Fruit fly (Drosophila melanogaster) whole organism, embryonic: Measurements from ENCODE around the gene Trl.

ENCODE experiments used
- ATbp ChIP-seq: fragments of 200-800 bp; sonication (Bioruptor generic); optimal IDR thresholded peaks from 2 replicates; lab custom pipeline; 2017; ENCODE audit warnings: missing biosample characterization, mild to moderate bottlenecking, missing genetic modification characterization, missing genetic modification reagents
- BEAF-32 ChIP-seq: fragments of 200-800 bp; sonication (Bioruptor generic); optimal IDR thresholded peaks from 3 replicates; lab custom pipeline; 2017; ENCODE audit warnings: missing biosample characterization, missing genetic modification characterization, mild to moderate bottlenecking, moderate library complexity, missing genetic modification reagents
- CG11398 ChIP-seq: fragments of 200-800 bp; sonication (Bioruptor generic); optimal IDR thresholded peaks from 2 replicates; lab custom pipeline; 2016; ENCODE audit warnings: missing biosample characterization, missing genetic modification characterization
- CG11695 ChIP-seq: fragments of 200-800 bp; sonication (Bioruptor generic); IDR thresholded peaks from 3 replicates; pipeline ENCODE4 v1.3.6; 2022; ENCODE audit warnings: missing biosample characterization, missing genetic modification characterization
- CG12071 ChIP-seq: fragments of 200-800 bp; sonication (Bioruptor generic); optimal IDR thresholded peaks from 3 replicates; lab custom pipeline; 2018; ENCODE audit warnings: missing biosample characterization, mild to moderate bottlenecking, missing genetic modification characterization
- CG13894 ChIP-seq: fragments of 200-800 bp; sonication (Bioruptor generic); optimal IDR thresholded peaks from 3 replicates; lab custom pipeline; 2018; ENCODE audit warnings: missing biosample characterization, mild to moderate bottlenecking, missing genetic modification characterization, moderate library complexity
- CG15269 ChIP-seq: fragments of 200-800 bp; sonication (Bioruptor generic); optimal IDR thresholded peaks from 2 replicates; lab custom pipeline; 2018; ENCODE audit warnings: missing biosample characterization, mild to moderate bottlenecking, missing genetic modification characterization, moderate library complexity
- CG16813 ChIP-seq: fragments of 200-800 bp; sonication (Bioruptor generic); IDR thresholded peaks from 3 replicates; pipeline ENCODE4 v1.3.6; 2022; ENCODE audit warnings: missing biosample characterization, missing genetic modification characterization; ENCODE audit not compliant: partially characterized antibody
- CG17385 ChIP-seq: fragments of 200-800 bp; sonication (Bioruptor generic); optimal IDR thresholded peaks from 3 replicates; lab custom pipeline; 2018; ENCODE audit warnings: missing biosample characterization, mild to moderate bottlenecking, missing genetic modification characterization
- CG18011 ChIP-seq: fragments of 200-800 bp; sonication (Bioruptor generic); optimal IDR thresholded peaks from 2 replicates; lab custom pipeline; 2017; ENCODE audit warnings: missing biosample characterization, missing genetic modification characterization, mild to moderate bottlenecking, moderate library complexity, missing genotype
- CG30431 ChIP-seq: fragments of 200-800 bp; sonication (Bioruptor generic); optimal IDR thresholded peaks from 2 replicates; lab custom pipeline; 2017; ENCODE audit warnings: missing biosample characterization, missing genetic modification characterization
- CG3281 ChIP-seq: fragments of 200-800 bp; sonication (Bioruptor generic); optimal IDR thresholded peaks from 3 replicates; lab custom pipeline; 2017; ENCODE audit warnings: missing biosample characterization, mild to moderate bottlenecking, missing genetic modification characterization
- CG3407 ChIP-seq: fragments of 200-800 bp; sonication (Bioruptor generic); optimal IDR thresholded peaks from 2 replicates; lab custom pipeline; 2018; ENCODE audit warnings: missing biosample characterization, mild to moderate bottlenecking, missing genetic modification characterization
- CG3995 ChIP-seq: fragments of 200-800 bp; sonication (Bioruptor generic); optimal IDR thresholded peaks from 3 replicates; lab custom pipeline; 2016; ENCODE audit warnings: missing biosample characterization, missing genetic modification characterization
- CG4328 ChIP-seq: fragments of 200-800 bp; sonication (Bioruptor generic); optimal IDR thresholded peaks from 3 replicates; lab custom pipeline; 2017; ENCODE audit warnings: missing biosample characterization, missing genetic modification reagents, missing genetic modification characterization
- CG7928 ChIP-seq: fragments of 200-800 bp; sonication (Bioruptor generic); optimal IDR thresholded peaks from 2 replicates; lab custom pipeline; 2017; ENCODE audit warnings: missing biosample characterization, mild to moderate bottlenecking, missing genetic modification characterization
- CG9932 ChIP-seq: fragments of 200-800 bp; sonication (Bioruptor generic); IDR thresholded peaks from 2 replicates; pipeline ENCODE4 v1.3.6; 2022; ENCODE audit warnings: missing biosample characterization, missing genetic modification characterization
- Fer2 ChIP-seq: fragments of 200-800 bp; sonication (Bioruptor generic); optimal IDR thresholded peaks from 2 replicates; lab custom pipeline; 2018; ENCODE audit warnings: missing biosample characterization, mild to moderate bottlenecking, missing genetic modification characterization, moderate library complexity
- HLH54F ChIP-seq: fragments of 200-800 bp; sonication (Bioruptor generic); optimal IDR thresholded peaks from 3 replicates; lab custom pipeline; 2016; ENCODE audit warnings: missing biosample characterization, missing genetic modification characterization
- Hr3 ChIP-seq: fragments of 200-800 bp; sonication (Bioruptor generic); optimal IDR thresholded peaks from 3 replicates; lab custom pipeline; 2016; ENCODE audit warnings: missing biosample characterization, missing genetic modification characterization
- Hr51 ChIP-seq, 2 experiments: fragments of 200-800 bp; sonication (Bioruptor generic); optimal IDR thresholded peaks; 2 replicates in 1 of 2; 3 replicates in 1 of 2; lab custom pipeline; 2016 to 2018; ENCODE audit warnings: missing biosample characterization in 2 of 2, missing genetic modification characterization in 2 of 2, mild to moderate bottlenecking in 1 of 2, moderate library complexity in 1 of 2
- Lim3 ChIP-seq: fragments of 200-800 bp; sonication (Bioruptor generic); IDR thresholded peaks from 2 replicates; pipeline ENCODE4 v1.3.6; 2022; ENCODE audit warnings: missing biosample characterization, missing genetic modification characterization
- Lpt ChIP-seq: fragments of >200 bp; optimal IDR thresholded peaks from 2 replicates; lab custom pipeline; 2018; ENCODE audit warnings: missing biosample characterization, missing genetic modification characterization
- Nf-YC ChIP-seq: fragments of 200-800 bp; optimal IDR thresholded peaks from 3 replicates; lab custom pipeline; 2019; ENCODE audit warnings: missing biosample characterization, mild to moderate bottlenecking, missing genetic modification characterization, moderate library complexity
- Oaz ChIP-seq: fragments of 200-800 bp; sonication (Bioruptor generic); IDR thresholded peaks from 2 replicates; pipeline ENCODE4 v1.3.6; 2022; ENCODE audit warnings: missing biosample characterization, missing genetic modification characterization
- Scr ChIP-seq: fragments of 200-800 bp; sonication (Bioruptor generic); IDR thresholded peaks from 2 replicates; pipeline ENCODE4 v1.3.6; 2022; ENCODE audit warnings: missing biosample characterization, missing genetic modification characterization; ENCODE audit not compliant: partially characterized antibody
- Sry-β ChIP-seq: fragments of 200-800 bp; sonication (Bioruptor generic); optimal IDR thresholded peaks from 2 replicates; lab custom pipeline; 2018; ENCODE audit warnings: missing biosample characterization, mild to moderate bottlenecking, missing genetic modification characterization, moderate library complexity
- abd-A ChIP-seq: fragments of 200-800 bp; sonication (Bioruptor generic); optimal IDR thresholded peaks from 3 replicates; lab custom pipeline; 2019; ENCODE audit warnings: missing biosample characterization, mild to moderate bottlenecking, missing genetic modification characterization, moderate library complexity
- aop ChIP-seq: fragments of 200-800 bp; sonication (Bioruptor generic); IDR thresholded peaks from 2 replicates; pipeline ENCODE4 v1.3.6; 2022; ENCODE audit warnings: missing biosample characterization, missing genetic modification characterization
- az2 ChIP-seq: fragments of 200-800 bp; sonication (Bioruptor generic); optimal IDR thresholded peaks from 3 replicates; lab custom pipeline; 2016; ENCODE audit warnings: missing biosample characterization, missing genetic modification characterization
- bcd ChIP-seq: fragments of 200-800 bp; sonication (Bioruptor generic); optimal IDR thresholded peaks from 2 replicates; lab custom pipeline; 2017; ENCODE audit warnings: missing biosample characterization, mild to moderate bottlenecking, missing genetic modification characterization
- cg ChIP-seq: fragments of 200-800 bp; sonication (Bioruptor generic); optimal IDR thresholded peaks from 3 replicates; lab custom pipeline; 2019; ENCODE audit warnings: missing biosample characterization, mild to moderate bottlenecking, missing genetic modification characterization, moderate library complexity
- chm ChIP-seq: fragments of 200-800 bp; sonication (Bioruptor generic); IDR thresholded peaks from 2 replicates; pipeline ENCODE4 v1.3.6; 2022; ENCODE audit warnings: missing biosample characterization, missing genetic modification characterization
- ci ChIP-seq: fragments of 200-800 bp; sonication (Bioruptor generic); IDR thresholded peaks from 3 replicates; pipeline ENCODE4 v1.3.6; 2022; ENCODE audit warnings: missing biosample characterization, missing genetic modification characterization
- danr ChIP-seq: fragments of 200-800 bp; sonication (Bioruptor generic); IDR thresholded peaks from 2 replicates; pipeline ENCODE4 v1.3.6; 2022; ENCODE audit warnings: missing biosample characterization, missing genetic modification characterization
- gfzf ChIP-seq: fragments of 200-800 bp; sonication (Bioruptor generic); optimal IDR thresholded peaks from 2 replicates; lab custom pipeline; 2016; ENCODE audit warnings: missing biosample characterization, mild to moderate bottlenecking, missing genetic modification characterization, moderate library complexity
- hb ChIP-seq: fragments of 200-800 bp; sonication (Bioruptor generic); IDR thresholded peaks from 3 replicates; pipeline ENCODE4 v1.3.6; 2022; ENCODE audit warnings: missing biosample characterization, missing genetic modification characterization; ENCODE audit not compliant: partially characterized antibody
- jing ChIP-seq: fragments of 200-800 bp; sonication (Bioruptor generic); optimal IDR thresholded peaks from 2 replicates; lab custom pipeline; 2018; ENCODE audit warnings: missing biosample characterization, mild to moderate bottlenecking, missing genetic modification characterization
- nmo ChIP-seq: fragments of 200-800 bp; sonication (Bioruptor generic); optimal IDR thresholded peaks from 2 replicates; lab custom pipeline; 2018; ENCODE audit warnings: missing biosample characterization, mild to moderate bottlenecking, missing genetic modification characterization, moderate library complexity
- oc ChIP-seq: fragments of 200-800 bp; sonication (Bioruptor generic); optimal IDR thresholded peaks from 2 replicates; lab custom pipeline; 2018; ENCODE audit warnings: missing biosample characterization, mild to moderate bottlenecking, missing genetic modification characterization, moderate library complexity
- prd ChIP-seq, 3 experiments: fragments of >200 bp in 2 of 3; fragments of 200-800 bp in 1 of 3; sonication (Bioruptor generic) in 1 of 3; optimal IDR thresholded peaks in 2 of 3; IDR thresholded peaks in 1 of 3; 2 replicates in 2 of 3; 3 replicates in 1 of 3; pipeline versions ENCODE4 v1.3.6 to Lab custom; 2017 to 2022; ENCODE audit warnings: missing biosample characterization in 1 of 3, missing genetic modification characterization in 1 of 3
- run ChIP-seq: fragments of 200-800 bp; sonication (Bioruptor generic); optimal IDR thresholded peaks from 3 replicates; lab custom pipeline; 2018; ENCODE audit warnings: missing biosample characterization, mild to moderate bottlenecking, missing genetic modification characterization
- tin ChIP-seq: fragments of 200-800 bp; sonication (Bioruptor generic); optimal IDR thresholded peaks from 3 replicates; lab custom pipeline; 2016; ENCODE audit warnings: missing biosample characterization, missing genetic modification characterization
- trh ChIP-seq: fragments of 200-800 bp; sonication (Bioruptor generic); optimal IDR thresholded peaks from 2 replicates; lab custom pipeline; 2016; ENCODE audit warnings: missing biosample characterization, missing genetic modification characterization
- tx ChIP-seq: fragments of 200-800 bp; sonication (Bioruptor generic); optimal IDR thresholded peaks from 2 replicates; lab custom pipeline; 2016; ENCODE audit warnings: missing biosample characterization, missing genetic modification characterization
- wdn ChIP-seq: fragments of 200-800 bp; sonication (Bioruptor generic); IDR thresholded peaks from 2 replicates; pipeline ENCODE4 v1.3.6; 2022; ENCODE audit warnings: missing biosample characterization, missing genetic modification characterization
- z ChIP-seq: fragments of 200-800 bp; sonication (Bioruptor generic); IDR thresholded peaks from 3 replicates; pipeline ENCODE4 v1.3.6; 2022; ENCODE audit warnings: missing biosample characterization, missing genetic modification characterization

The Trl gene

DNA sequence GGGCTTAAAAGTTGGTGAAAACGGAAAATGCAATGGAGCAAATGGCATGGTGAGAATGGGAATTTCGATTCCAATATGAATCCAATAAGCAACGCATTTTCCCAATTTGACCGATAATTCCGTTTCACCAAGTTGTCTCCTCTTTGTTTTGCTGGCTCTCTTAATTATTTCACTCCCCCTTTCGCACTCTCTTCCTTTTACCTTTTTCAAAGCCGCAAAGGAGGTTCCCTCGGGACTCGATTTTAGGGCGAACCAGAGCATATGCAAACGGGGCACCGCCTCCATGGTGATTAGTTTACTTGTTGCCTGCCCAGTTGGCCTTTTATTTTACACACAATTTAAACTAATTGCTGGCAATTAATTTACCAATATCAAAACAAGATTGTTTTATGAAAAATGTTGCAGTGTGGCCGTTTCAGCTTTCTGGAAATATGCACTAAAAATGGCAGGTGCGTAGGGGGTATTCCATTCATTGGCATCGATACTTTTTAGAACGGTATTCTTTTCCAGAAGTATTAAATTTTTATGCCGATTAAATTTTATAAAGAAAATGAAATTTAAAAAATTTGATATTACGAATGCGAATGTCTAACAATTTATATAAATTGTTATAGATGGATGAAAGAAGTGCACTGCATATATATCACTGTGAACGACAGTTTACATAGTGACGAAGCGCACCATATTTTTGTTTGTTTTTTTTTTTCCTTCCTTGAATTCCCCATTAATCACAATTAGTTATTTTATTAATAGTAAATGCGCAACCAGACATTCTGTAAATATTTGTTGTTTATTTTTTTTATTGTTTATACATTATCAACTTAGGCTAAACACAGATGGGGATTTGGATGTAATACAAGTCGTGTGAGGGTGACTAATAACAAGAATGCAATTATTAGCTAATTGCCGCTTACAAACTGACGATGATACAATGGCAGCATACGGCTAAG lies 15.1 kb upstream of the Trl start, which contains the start of gene mop (continued):
- no peak for TF ChIP-seq HLH54F
- peak; percentile 79 for TF ChIP-seq gfzf (GFP tag; lab: Kevin White, UChicago)
- TF ChIP-seq BEAF-32: peak; percentile 62
- peak; percentile 33 for TF ChIP-seq Hr3 (GFP tag; lab: Kevin White, UChicago)
- peak; percentile 72; the same call in 1 of the 2 replicates for TF ChIP-seq chm (GFP tag; lab: Robert Waterston, UW)
- TF ChIP-seq wdn (GFP tag; lab: Robert Waterston, UW): peak; percentile 53; the same call in 1 of the 2 replicates
- no peak for TF ChIP-seq CG15269
- no peak for TF ChIP-seq Hr51 (GFP tag; optimal IDR thresholded peaks at IDR 0.05; lab: Kevin White, UChicago)
- TF ChIP-seq tin (GFP tag; lab: Kevin White, UChicago): peak; percentile 45
- TF ChIP-seq trh (GFP tag; lab: Kevin White, UChicago): no peak
- TF ChIP-seq CG30431 (GFP tag; lab: Kevin White, UChicago): no peak
- no peak for TF ChIP-seq abd-A (tag; lab: Kevin White, UChicago)
- no peak for TF ChIP-seq z
- TF ChIP-seq aop (GFP tag; lab: Robert Waterston, UW): no peak
- no peak for TF ChIP-seq Lpt
- no peak for TF ChIP-seq oc (tag; lab: Kevin White, UChicago)
- no peak for TF ChIP-seq CG12071 (GFP tag; lab: Kevin White, UChicago)
- TF ChIP-seq ci (GFP tag; lab: Robert Waterston, UW): peak; percentile 56; the same call in 1 of the 3 replicates
- TF ChIP-seq CG11695: 0 out of 3 replicates have a peak, but pooled peaks have one; percentile 8
- TF ChIP-seq az2 (GFP tag; lab: Kevin White, UChicago): peak; percentile 32
- no peak for TF ChIP-seq prd (optimal IDR thresholded peaks at IDR 0.05; lab: Kevin White, UChicago)
- peak; percentile 73 for TF ChIP-seq prd (GFP tag; IDR thresholded peaks at IDR 0.05; lab: Robert Waterston, UW)
- TF ChIP-seq CG13894 (tag; lab: Kevin White, UChicago): no peak
- no peak for TF ChIP-seq CG17385 (GFP tag; lab: Kevin White, UChicago)
- no peak for TF ChIP-seq jing (GFP tag; lab: Kevin White, UChicago)
- peak; percentile 39; the same call in 1 of the 3 replicates for TF ChIP-seq CG16813 (GFP tag; lab: Robert Waterston, UW)
- peak; percentile 66 for TF ChIP-seq CG9932 (GFP tag; lab: Robert Waterston, UW)
- 0 out of 2 replicates have a peak, but pooled peaks have one; percentile 32 for TF ChIP-seq danr (GFP tag; lab: Robert Waterston, UW)
- TF ChIP-seq CG4328 (GFP tag; lab: Kevin White, UChicago): no peak
- TF ChIP-seq Fer2 (tag; lab: Kevin White, UChicago): no peak
- TF ChIP-seq CG3281 (GFP tag; lab: Kevin White, UChicago): peak; percentile 43
- no peak for TF ChIP-seq CG18011 (GFP tag; lab: Kevin White, UChicago)
- TF ChIP-seq CG3407: no peak
- no peak for TF ChIP-seq cg
- no peak for TF ChIP-seq Lim3 (GFP tag; lab: Robert Waterston, UW)
- peak; percentile 61 for TF ChIP-seq nmo (GFP tag; lab: Kevin White, UChicago)
- peak; percentile 71 for TF ChIP-seq Scr
- TF ChIP-seq tx: no peak
- peak; percentile 13 for TF ChIP-seq CG3995 (GFP tag; lab: Kevin White, UChicago)
- TF ChIP-seq Oaz (GFP tag; lab: Robert Waterston, UW): no peak
- TF ChIP-seq Sry-β: no peak
- TF ChIP-seq bcd: no peak
- TF ChIP-seq run: no peak
- no peak for TF ChIP-seq hb (GFP tag; lab: Robert Waterston, UW)
- TF ChIP-seq ATbp (GFP tag; lab: Kevin White, UChicago): no peak
- TF ChIP-seq Nf-YC (tag; lab: Kevin White, UChicago): no peak
- no peak for TF ChIP-seq CG11398 (GFP tag; lab: Kevin White, UChicago)
- no peak for TF ChIP-seq CG7928
